Fruit fly (Drosophila melanogaster): Measurements from ENCODE around the gene CG13375.

The CG13375 gene

dm6 chrX:245802-246201 is 49.0 kb downstream of the CG13375 start, which contains the start of the genes CG3038 and G9a (continued):
- no peak for TF ChIP-seq ash1 (GFP tag; optimal IDR thresholded peaks at IDR 0.05)
- TF ChIP-seq chinmo (GFP tag; IDR thresholded peaks at IDR 0.05; ENCODE audit: partially characterized antibody) = no peak
- peak; percentile 6 for TF ChIP-seq NK7.1 (GFP tag; optimal IDR thresholded peaks at IDR 0.05)
- TF ChIP-seq HLH54F (GFP tag; optimal IDR thresholded peaks at IDR 0.05) = peak; percentile 33
- peak; percentile 49 for TF ChIP-seq CG34376 (GFP tag; optimal IDR thresholded peaks at IDR 0.05)
- TF ChIP-seq CG11696 (GFP tag; IDR thresholded peaks at IDR 0.05) = no peak
- TF ChIP-seq Lhr (GFP tag; optimal IDR thresholded peaks at IDR 0.05) = peak; percentile 93
- TF ChIP-seq CG8944 (GFP tag; optimal IDR thresholded peaks at IDR 0.05) = peak; percentile 14
- peak in 1 of 2 experiments; percentile 19 for TF ChIP-seq Hr51 (GFP tag; optimal IDR thresholded peaks at IDR 0.05)
- no peak for TF ChIP-seq CG32532 (GFP tag; IDR thresholded peaks at IDR 0.05)
- TF ChIP-seq CG13287 (GFP tag; IDR thresholded peaks at IDR 0.05; ENCODE audit: partially characterized antibody) = no peak
- TF ChIP-seq hth (optimal IDR thresholded peaks at IDR 0.05) = no peak
- no peak for TF ChIP-seq CG2875 (GFP tag; optimal IDR thresholded peaks at IDR 0.05)
- no peak for TF ChIP-seq D19B (GFP tag; optimal IDR thresholded peaks at IDR 0.05)
- peak; percentile 39 for TF ChIP-seq her (GFP tag; optimal IDR thresholded peaks at IDR 0.05)
- TF ChIP-seq Xbp1 (GFP tag; optimal IDR thresholded peaks at IDR 0.05) = peak; percentile 56
- peak; percentile 10 for TF ChIP-seq kah (GFP tag; optimal IDR thresholded peaks at IDR 0.05)
- peak; percentile 62 for TF ChIP-seq Mad (GFP tag; optimal IDR thresholded peaks at IDR 0.05)
- TF ChIP-seq CG4617 (GFP tag; optimal IDR thresholded peaks at IDR 0.05; ENCODE audit: borderline replicate concordance) = peak; percentile 91
